Worm (Caenorhabditis elegans): ENCODE data around the gene Y70C5A.3.

- TF ChIP-seq him-1 (tag; optimal IDR thresholded peaks at IDR 0.05) (no peak), W03F9.2 (tag; optimal IDR thresholded peaks at IDR 0.05) (no peak), dao-5 (tag; optimal IDR thresholded peaks at IDR 0.05) (no peak)
Observed at ce11 chrV:16594514-16594913, 26.2 kb downstream of the Y70C5A.3 start.
